Worm (Caenorhabditis elegans) whole organism, L1 larva: Measurements from ENCODE around the gene ccpp-6.

Source experiments
- C16A3.4 ChIP-seq: fragments of 150-350 bp; optimal IDR thresholded peaks from 2 replicates; lab custom pipeline; 2014; ENCODE audit warnings: missing biosample characterization, missing genetic modification characterization
- Y116A8C.19 ChIP-seq: sonication (generic microtip); optimal IDR thresholded peaks from 2 replicates; lab custom pipeline; 2016; ENCODE audit warnings: missing compliant biosample characterization, missing genetic modification characterization, borderline replicate concordance
- alr-1 ChIP-seq: fragments of 200-800 bp; sonication (Bioruptor generic); optimal IDR thresholded peaks from 2 replicates; lab custom pipeline; 2018; ENCODE audit warnings: borderline replicate concordance, mild to moderate bottlenecking, missing genetic modification characterization, missing compliant biosample characterization
- aly-2 ChIP-seq: fragments of 150-350 bp; optimal IDR thresholded peaks from 2 replicates; lab custom pipeline; 2014; ENCODE audit warnings: missing biosample characterization, missing genetic modification characterization
- blmp-1 ChIP-seq: fragments of 150-350 bp; optimal IDR thresholded peaks from 2 replicates; lab custom pipeline; 2014; ENCODE audit warnings: missing biosample characterization, missing genetic modification characterization
- ceh-63 ChIP-seq: fragments of 200-800 bp; sonication (Bioruptor generic); optimal IDR thresholded peaks from 2 replicates; lab custom pipeline; 2018; ENCODE audit warnings: mild to moderate bottlenecking, missing genetic modification characterization, missing compliant biosample characterization
- ces-1 ChIP-seq: fragments of 150-350 bp; optimal IDR thresholded peaks from 2 replicates; lab custom pipeline; 2014; ENCODE audit warnings: missing biosample characterization, missing genetic modification reagents, missing genetic modification characterization
- dpl-1 ChIP-seq, 3 experiments: fragments of 150-350 bp in 2 of 3; sonication (generic microtip) in 1 of 3; optimal IDR thresholded peaks; 2 replicates each; lab custom pipeline; 2014 to 2017; ENCODE audit warnings: missing biosample characterization in 3 of 3, missing genetic modification characterization in 3 of 3, missing genetic modification reagents in 3 of 3
- efl-1 ChIP-seq, 4 experiments: fragments of 150-350 bp; optimal IDR thresholded peaks in 3 of 4; peaks in 1 of 4; 1 replicate in 1 of 4; 2 replicates in 3 of 4; lab custom pipeline; 2014; ENCODE audit warnings: missing biosample characterization in 2 of 4, missing genetic modification characterization in 2 of 4, missing genetic modification reagents in 2 of 4
- elt-3 ChIP-seq, 6 experiments: fragments of 150-350 bp in 1 of 6; sonication (generic microtip); optimal IDR thresholded peaks; 2 replicates each; lab custom pipeline; 2017 to 2018; ENCODE audit warnings: missing biosample characterization in 6 of 6, missing genetic modification characterization in 6 of 6, inconsistent platforms in 1 of 6
- fkh-10 ChIP-seq: sonication (generic microtip); optimal IDR thresholded peaks from 2 replicates; lab custom pipeline; 2017; ENCODE audit warnings: missing biosample characterization, missing genetic modification reagents, missing genetic modification characterization
- hlh-4 ChIP-seq: sonication (generic microtip); optimal IDR thresholded peaks from 2 replicates; lab custom pipeline; 2016; ENCODE audit warnings: mild to moderate bottlenecking, missing genetic modification characterization, missing compliant biosample characterization
- jun-1 ChIP-seq: fragments of 150-350 bp; optimal IDR thresholded peaks from 2 replicates; lab custom pipeline; 2014; ENCODE audit warnings: missing biosample characterization, missing genetic modification reagents, missing genetic modification characterization
- lin-15B ChIP-seq: fragments of 150-350 bp; sonication (generic microtip); optimal IDR thresholded peaks from 3 replicates; lab custom pipeline; 2014; ENCODE audit warnings: missing biosample characterization, missing genetic modification characterization
- lin-35 ChIP-seq, 2 experiments: fragments of 150-350 bp; optimal IDR thresholded peaks; 2 replicates each; lab custom pipeline; 2014; ENCODE audit warnings: missing biosample characterization in 2 of 2, missing genetic modification characterization in 2 of 2, missing genetic modification reagents in 2 of 2
- lin-39 ChIP-seq: fragments of 150-350 bp; optimal IDR thresholded peaks from 2 replicates; lab custom pipeline; 2014; ENCODE audit warnings: missing biosample characterization, missing genetic modification reagents, missing genetic modification characterization
- lsy-2 ChIP-seq, 2 experiments: fragments of 150-350 bp; optimal IDR thresholded peaks; 2 replicates each; lab custom pipeline; 2014; ENCODE audit warnings: missing biosample characterization in 2 of 2, missing genetic modification characterization in 2 of 2
- mab-9 ChIP-seq: fragments of 200-800 bp; sonication (Bioruptor generic); IDR thresholded peaks from 2 replicates; pipeline ENCODE4 v1.3.6; 2022; ENCODE audit warnings: missing genetic modification reagents, missing genetic modification characterization, missing compliant biosample characterization
- mdl-1 ChIP-seq, 2 experiments: fragments of 150-350 bp; optimal IDR thresholded peaks; 2 replicates each; lab custom pipeline; 2014 to 2017; ENCODE audit warnings: missing biosample characterization in 2 of 2, missing genetic modification characterization in 2 of 2, inconsistent platforms in 1 of 2
- nhr-11 ChIP-seq: fragments of 150-350 bp; optimal IDR thresholded peaks from 2 replicates; lab custom pipeline; 2014; ENCODE audit warnings: missing biosample characterization, missing genetic modification characterization
- nhr-20 ChIP-seq: sonication (generic microtip); optimal IDR thresholded peaks from 2 replicates; lab custom pipeline; 2016; ENCODE audit warnings: mild to moderate bottlenecking, missing genetic modification characterization, missing compliant biosample characterization
- nhr-237 ChIP-seq: fragments of 150-350 bp; optimal IDR thresholded peaks from 2 replicates; lab custom pipeline; 2014; ENCODE audit warnings: missing biosample characterization, missing genetic modification characterization
- nhr-77 ChIP-seq: fragments of 150-350 bp; optimal IDR thresholded peaks from 2 replicates; lab custom pipeline; 2014; ENCODE audit warnings: missing biosample characterization, missing genetic modification characterization
- nhr-84 ChIP-seq: sonication (generic microtip); optimal IDR thresholded peaks from 2 replicates; lab custom pipeline; 2017; ENCODE audit warnings: missing biosample characterization, missing genetic modification characterization
- rnt-1 ChIP-seq: sonication (generic microtip); optimal IDR thresholded peaks from 2 replicates; lab custom pipeline; 2016; ENCODE audit warnings: mild to moderate bottlenecking, missing genetic modification characterization, moderate library complexity, missing compliant biosample characterization
- skn-1 ChIP-seq: fragments of 150-350 bp; optimal IDR thresholded peaks from 2 replicates; lab custom pipeline; 2014; ENCODE audit warnings: missing biosample characterization, missing genetic modification characterization
- sox-4 ChIP-seq: sonication (generic microtip); optimal IDR thresholded peaks from 2 replicates; lab custom pipeline; 2016; ENCODE audit warnings: missing genetic modification characterization, missing compliant biosample characterization
- sup-37 ChIP-seq: fragments of 200-800 bp; sonication (Bioruptor generic); optimal IDR thresholded peaks from 2 replicates; lab custom pipeline; 2018; ENCODE audit warnings: mild to moderate bottlenecking, missing genetic modification characterization, missing compliant biosample characterization
- tlp-1 ChIP-seq: fragments of 150-350 bp; optimal IDR thresholded peaks from 2 replicates; lab custom pipeline; 2014; ENCODE audit warnings: missing biosample characterization, missing genetic modification characterization
- unc-62 ChIP-seq: fragments of 150-350 bp; optimal IDR thresholded peaks from 2 replicates; lab custom pipeline; 2014; ENCODE audit warnings: missing biosample characterization, missing genetic modification reagents, missing genetic modification characterization
- unc-86 ChIP-seq: sonication (generic microtip); optimal IDR thresholded peaks from 2 replicates; lab custom pipeline; 2016; ENCODE audit warnings: missing genetic modification characterization, missing compliant biosample characterization
- zag-1 ChIP-seq: fragments of 150-350 bp; optimal IDR thresholded peaks from 2 replicates; lab custom pipeline; 2014; ENCODE audit warnings: missing biosample characterization, missing genetic modification characterization
- ztf-11 ChIP-seq, 2 experiments: sonication (generic microtip); optimal IDR thresholded peaks; 2 replicates each; lab custom pipeline; 2016 to 2017; ENCODE audit warnings: missing genetic modification characterization in 2 of 2, missing biosample characterization in 1 of 2, missing compliant biosample characterization in 1 of 2
- ztf-4 ChIP-seq: fragments of 150-350 bp; optimal IDR thresholded peaks from 2 replicates; lab custom pipeline; 2014; ENCODE audit warnings: missing biosample characterization, missing genetic modification characterization

Gene ccpp-6

ce11 chrII:5420947-5421614 is 34.0 kb upstream of the ccpp-6 start, which contains the start of gene tofu-6 (continued):
- TF ChIP-seq hlh-4 (tag; lab: Kevin White, UChicago): no peak
- TF ChIP-seq lin-39 (tag; lab: Kevin White, UChicago): no peak
- TF ChIP-seq lsy-2 (tag; optimal IDR thresholded peaks at IDR 0.05; lab: Kevin White, UChicago): peak; percentile 64 to 95
- no peak for TF ChIP-seq unc-62
- TF ChIP-seq dpl-1 (GFP tag; optimal IDR thresholded peaks at IDR 0.05; lab: Kevin White, UChicago): peak; percentile 55 to 80 (median 62)
- TF ChIP-seq nhr-20 (tag; lab: Kevin White, UChicago): no peak
- TF ChIP-seq lin-15B (tag; lab: Kevin White, UChicago): peak; percentile 10
- peak; percentile 69 to 73 for TF ChIP-seq efl-1 (optimal IDR thresholded peaks at IDR 0.05; lab: Kevin White, UChicago)
- TF ChIP-seq efl-1 (GFP tag; optimal IDR thresholded peaks at IDR 0.05 in 1 of 2; lab: Kevin White, UChicago): peak; percentile 71 to 95
- no peak for TF ChIP-seq ztf-11 (tag; optimal IDR thresholded peaks at IDR 0.05; lab: Kevin White, UChicago)
- peak; percentile 11 for TF ChIP-seq C16A3.4

DNA sequence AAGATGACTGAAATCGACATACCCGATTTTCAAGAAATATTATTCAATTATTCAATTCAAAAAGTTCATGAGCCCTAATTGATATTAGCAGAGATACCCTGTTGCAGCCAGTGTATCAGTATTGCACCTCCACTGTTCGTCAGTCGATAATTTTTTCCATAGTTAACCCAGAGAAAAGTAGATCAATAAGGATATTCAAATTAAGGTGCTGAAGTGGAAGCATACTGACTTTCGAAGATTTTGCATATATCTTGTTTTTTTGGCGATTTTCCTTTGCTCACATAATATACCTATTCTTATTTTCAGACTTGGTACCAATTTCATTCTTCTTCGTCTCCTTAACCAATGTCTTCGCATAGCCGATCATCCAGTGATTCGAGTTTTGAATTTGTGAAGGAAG is 31.8 kb upstream of the ccpp-6 start, which contains the start of gene EEED8.15:
EEED8.15 (plus strand) TSS at position 301 of the 400 bp plus-strand sequence.
- no peak for TF ChIP-seq nhr-20 (tag; lab: Kevin White, UChicago)
- no peak for TF ChIP-seq Y116A8C.19 (tag; lab: Kevin White, UChicago)
- no peak for TF ChIP-seq lin-39 (tag; lab: Kevin White, UChicago)
- TF ChIP-seq mab-9: no peak
- TF ChIP-seq nhr-11 (tag; lab: Kevin White, UChicago): no peak
- TF ChIP-seq alr-1 (tag; lab: Kevin White, UChicago): no peak
- no peak for TF ChIP-seq nhr-237
- TF ChIP-seq ztf-4 (tag; lab: Kevin White, UChicago): no peak
- no peak for TF ChIP-seq zag-1 (tag; lab: Kevin White, UChicago)

DNA sequence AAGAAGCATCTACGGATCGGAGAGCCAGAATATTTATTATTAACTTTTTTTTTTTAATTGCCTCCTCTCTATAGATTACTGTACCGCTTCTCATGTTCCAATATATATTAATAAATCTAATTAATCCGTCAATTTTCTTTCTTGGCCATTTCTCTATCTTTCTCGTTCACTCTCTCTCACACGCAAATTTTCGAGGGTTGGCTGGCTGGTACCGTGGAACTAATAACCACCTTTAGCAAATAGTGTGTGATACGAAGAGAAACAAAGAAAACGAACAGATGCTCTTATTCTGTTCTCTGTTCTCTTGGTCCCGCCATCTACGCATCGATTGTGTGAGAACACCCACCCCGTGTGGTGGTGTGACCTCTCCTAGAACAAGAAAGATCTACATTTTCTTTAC is 31.2 kb upstream of the ccpp-6 start:
- TF ChIP-seq fkh-10 (GFP tag; lab: Kevin White, UChicago) (no peak), skn-1 (tag; lab: Kevin White, UChicago) (no peak), lin-35 (GFP tag; optimal IDR thresholded peaks at IDR 0.05; lab: Kevin White, UChicago) (no peak), ces-1 (GFP tag; lab: Kevin White, UChicago) (no peak), unc-86 (tag; lab: Kevin White, UChicago) (no peak), mdl-1 (tag; optimal IDR thresholded peaks at IDR 0.05; lab: Kevin White, UChicago) (no peak), tlp-1 (tag; lab: Kevin White, UChicago) (no peak), sox-4 (tag; lab: Kevin White, UChicago) (no peak), nhr-77 (tag; lab: Kevin White, UChicago) (no peak), nhr-84 (no peak), C16A3.4 (no peak)

DNA sequence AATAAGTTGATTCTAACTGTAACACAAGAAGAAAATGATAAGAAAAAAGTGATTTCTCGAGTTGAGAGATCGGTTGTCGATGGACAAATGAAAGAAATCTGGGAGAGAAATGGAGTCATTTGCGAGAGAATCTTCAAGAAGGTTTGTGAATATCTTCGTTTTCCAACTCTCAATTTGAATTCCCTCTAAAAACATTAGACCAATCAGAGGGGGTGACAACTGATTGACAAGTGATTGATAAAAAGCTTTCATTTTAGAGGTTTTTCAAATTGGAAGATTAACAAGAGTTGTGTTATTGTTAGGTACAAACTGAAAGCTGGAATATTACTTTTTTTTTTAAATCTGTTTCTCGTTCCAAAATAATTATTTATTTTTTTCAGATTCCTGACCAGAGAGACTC is 30.8 kb upstream of the ccpp-6 start:
- TF ChIP-seq nhr-77 (tag; lab: Kevin White, UChicago) (no peak), rnt-1 (tag; lab: Kevin White, UChicago) (no peak), jun-1 (tag; lab: Kevin White, UChicago) (no peak), aly-2 (tag; lab: Kevin White, UChicago) (no peak), ceh-63 (GFP tag; lab: Kevin White, UChicago) (no peak), efl-1 (optimal IDR thresholded peaks at IDR 0.05; lab: Kevin White, UChicago) (no peak), efl-1 (GFP tag; optimal IDR thresholded peaks at IDR 0.05 in 1 of 2; lab: Kevin White, UChicago) (peak in 1 of 2 experiments; percentile 23), unc-62 (no peak), sup-37 (GFP tag; lab: Kevin White, UChicago) (no peak)

DNA sequence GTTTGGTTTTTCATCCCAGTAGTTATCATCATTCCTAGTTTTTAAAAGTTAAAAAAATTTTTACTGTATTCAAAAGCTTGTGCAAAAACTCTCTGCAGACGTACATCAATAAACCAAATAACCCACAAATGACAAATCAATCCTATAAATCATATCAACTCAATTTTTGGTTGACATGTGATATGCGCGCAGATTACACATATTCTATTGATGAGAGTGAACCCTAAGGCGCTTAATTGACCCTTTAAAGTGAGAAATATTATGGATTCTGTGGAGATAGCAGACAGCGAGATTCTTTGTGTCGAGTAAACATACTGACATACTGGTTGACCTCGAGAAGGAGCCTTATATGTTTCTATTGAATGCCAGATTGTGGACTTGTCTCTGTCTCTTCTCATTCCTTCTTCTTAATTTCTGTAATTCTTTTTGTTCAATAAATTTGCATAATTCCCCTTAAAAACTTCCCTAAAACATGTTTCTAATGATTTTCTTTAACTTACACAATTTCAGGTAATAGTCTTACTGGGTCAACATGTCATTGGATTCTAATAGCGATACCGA is 29.2 kb upstream of the ccpp-6 start, which contains the start of gene EEED8.2:
EEED8.2 (plus strand) TSS at position 511 of the 561 bp plus-strand sequence.
- TF ChIP-seq blmp-1 (tag; lab: Kevin White, UChicago) (peak; percentile 14), elt-3 (tag; optimal IDR thresholded peaks at IDR 0.05; lab: Kevin White, UChicago) (peak in 1 of 6 experiments; percentile 2), skn-1 (tag; lab: Kevin White, UChicago) (no peak)
